Fruit fly (Drosophila melanogaster) whole organism, embryonic: ENCODE results near the gene CG15435.

Source experiments
- Atf3 ChIP-seq: fragments of 200-800 bp; sonication (Bioruptor generic); optimal IDR thresholded peaks from 3 replicates; lab custom pipeline; 2016; ENCODE audit warnings: missing biosample characterization, missing genetic modification characterization
- B-H1 ChIP-seq: fragments of 200-800 bp; sonication (Bioruptor generic); IDR thresholded peaks from 3 replicates; pipeline ENCODE4 v1.3.6; 2022; ENCODE audit warnings: missing biosample characterization, missing genetic modification characterization
- CG10147 ChIP-seq: fragments of 200-800 bp; sonication (Bioruptor generic); optimal IDR thresholded peaks from 2 replicates; lab custom pipeline; 2019; ENCODE audit warnings: missing biosample characterization, mild to moderate bottlenecking, missing genetic modification characterization, moderate library complexity
- CG10267 ChIP-seq: fragments of 200-800 bp; sonication (Bioruptor generic); optimal IDR thresholded peaks from 2 replicates; lab custom pipeline; 2018; ENCODE audit warnings: missing biosample characterization, mild to moderate bottlenecking, missing genetic modification characterization, moderate library complexity
- CG10321 ChIP-seq: fragments of 200-800 bp; sonication (Bioruptor generic); IDR thresholded peaks from 2 replicates; pipeline ENCODE4 v1.3.6; 2022; ENCODE audit warnings: missing biosample characterization, missing genetic modification characterization
- CG11085 ChIP-seq: fragments of 200-800 bp; sonication (Bioruptor generic); IDR thresholded peaks from 2 replicates; pipeline ENCODE4 v1.3.6; 2022; ENCODE audit warnings: missing biosample characterization, missing genetic modification characterization
- CG11398 ChIP-seq: fragments of 200-800 bp; sonication (Bioruptor generic); optimal IDR thresholded peaks from 2 replicates; lab custom pipeline; 2016; ENCODE audit warnings: missing biosample characterization, missing genetic modification characterization
- CG11456 ChIP-seq: fragments of 200-800 bp; sonication (Bioruptor generic); IDR thresholded peaks from 3 replicates; pipeline ENCODE4 v1.3.6; 2022; ENCODE audit warnings: missing biosample characterization, missing genetic modification characterization
- CG12219 ChIP-seq: fragments of 200-800 bp; sonication (Bioruptor generic); optimal IDR thresholded peaks from 3 replicates; lab custom pipeline; 2018; ENCODE audit warnings: missing biosample characterization, mild to moderate bottlenecking, missing genetic modification characterization
- CG13624 ChIP-seq: fragments of 200-800 bp; sonication (Bioruptor generic); optimal IDR thresholded peaks from 2 replicates; lab custom pipeline; 2016; ENCODE audit warnings: missing biosample characterization, missing genetic modification characterization
- CG13775 ChIP-seq: fragments of 200-800 bp; sonication (Bioruptor generic); optimal IDR thresholded peaks from 3 replicates; lab custom pipeline; 2017; ENCODE audit warnings: missing biosample characterization, mild to moderate bottlenecking, missing genetic modification characterization
- CG1602 ChIP-seq: fragments of 200-800 bp; sonication (Bioruptor generic); optimal IDR thresholded peaks from 3 replicates; lab custom pipeline; 2016; ENCODE audit warnings: missing biosample characterization, missing genetic modification characterization
- CG1647 ChIP-seq: fragments of 200-800 bp; sonication (Bioruptor generic); optimal IDR thresholded peaks from 3 replicates; lab custom pipeline; 2016; ENCODE audit warnings: missing biosample characterization, missing genetic modification characterization
- CG17186 ChIP-seq: fragments of 200-800 bp; sonication (Bioruptor generic); optimal IDR thresholded peaks from 3 replicates; lab custom pipeline; 2017; ENCODE audit warnings: missing biosample characterization, missing genetic modification reagents, missing genetic modification characterization
- CG17328 ChIP-seq: fragments of 200-800 bp; sonication (Bioruptor generic); IDR thresholded peaks from 2 replicates; pipeline ENCODE4 v1.3.6; 2022; ENCODE audit warnings: missing biosample characterization, missing genetic modification characterization
- CG17912 ChIP-seq: fragments of 200-800 bp; sonication (Bioruptor generic); optimal IDR thresholded peaks from 2 replicates; lab custom pipeline; 2018; ENCODE audit warnings: missing biosample characterization, mild to moderate bottlenecking, missing genetic modification characterization
- CG2199 ChIP-seq: fragments of 200-800 bp; sonication (Bioruptor generic); IDR thresholded peaks from 3 replicates; pipeline ENCODE4 v1.3.6; 2022; ENCODE audit warnings: missing biosample characterization, missing genetic modification characterization
- CG3838 ChIP-seq: fragments of 200-800 bp; sonication (Bioruptor generic); optimal IDR thresholded peaks from 3 replicates; lab custom pipeline; 2016; ENCODE audit warnings: missing biosample characterization, missing genetic modification characterization
- CG4282 ChIP-seq: fragments of 200-800 bp; sonication (Bioruptor generic); optimal IDR thresholded peaks from 2 replicates; lab custom pipeline; 2016; ENCODE audit warnings: missing biosample characterization, missing genetic modification characterization
- CG6254 ChIP-seq: fragments of 200-800 bp; sonication (Bioruptor generic); optimal IDR thresholded peaks from 3 replicates; lab custom pipeline; 2017; ENCODE audit warnings: mild to moderate bottlenecking, missing biosample characterization, missing genetic modification reagents, missing genetic modification characterization
- CG7987 ChIP-seq: fragments of 200-800 bp; sonication (Bioruptor generic); optimal IDR thresholded peaks from 2 replicates; lab custom pipeline; 2018; ENCODE audit warnings: missing biosample characterization, mild to moderate bottlenecking, missing genetic modification characterization, moderate library complexity
- CG8388 ChIP-seq: fragments of 200-800 bp; sonication (Bioruptor generic); optimal IDR thresholded peaks from 2 replicates; lab custom pipeline; 2019; ENCODE audit warnings: missing biosample characterization, mild to moderate bottlenecking, missing genetic modification characterization, moderate library complexity
- CG9797 ChIP-seq: fragments of 200-800 bp; sonication (Bioruptor generic); optimal IDR thresholded peaks from 3 replicates; lab custom pipeline; 2018; ENCODE audit warnings: missing biosample characterization, mild to moderate bottlenecking, missing genetic modification characterization
- CG9876 ChIP-seq: fragments of 200-800 bp; sonication (Bioruptor generic); optimal IDR thresholded peaks from 2 replicates; lab custom pipeline; 2016; ENCODE audit warnings: missing biosample characterization, missing genetic modification characterization
- Dad ChIP-seq: fragments of 200-800 bp; sonication (Bioruptor generic); optimal IDR thresholded peaks from 3 replicates; lab custom pipeline; 2016; ENCODE audit warnings: missing biosample characterization, missing genetic modification characterization
- Ets65A ChIP-seq: fragments of 200-800 bp; sonication (Bioruptor generic); peaks from one replicate; lab custom pipeline; 2016; ENCODE audit warnings: missing biosample characterization, missing genetic modification characterization
- HLH3B ChIP-seq: fragments of 200-800 bp; sonication (Bioruptor generic); IDR thresholded peaks from 2 replicates; pipeline ENCODE4 v1.3.6; 2022; ENCODE audit warnings: missing biosample characterization, missing genetic modification characterization
- Hmx ChIP-seq: fragments of 200-800 bp; sonication (Bioruptor generic); optimal IDR thresholded peaks from 2 replicates; lab custom pipeline; 2016; ENCODE audit warnings: missing biosample characterization, missing genetic modification characterization
- Hsf ChIP-seq: fragments of 200-800 bp; sonication (Bioruptor generic); optimal IDR thresholded peaks from 3 replicates; lab custom pipeline; 2016; ENCODE audit warnings: missing biosample characterization, missing genetic modification characterization
- Lim3 ChIP-seq: fragments of 200-800 bp; sonication (Bioruptor generic); IDR thresholded peaks from 2 replicates; pipeline ENCODE4 v1.3.6; 2022; ENCODE audit warnings: missing biosample characterization, missing genetic modification characterization
- Myb ChIP-seq: fragments of 200-800 bp; sonication (Bioruptor generic); optimal IDR thresholded peaks from 2 replicates; lab custom pipeline; 2016; ENCODE audit warnings: missing biosample characterization, missing genetic modification characterization
- NC2α ChIP-seq: fragments of 200-800 bp; sonication (Bioruptor generic); optimal IDR thresholded peaks from 2 replicates; lab custom pipeline; 2016; ENCODE audit warnings: missing biosample characterization, missing genetic modification characterization
- Rfx ChIP-seq: fragments of 200-800 bp; sonication (Bioruptor generic); IDR thresholded peaks from 2 replicates; pipeline ENCODE4 v1.3.6; 2022; ENCODE audit warnings: missing biosample characterization, missing genetic modification characterization
- ash1 ChIP-seq: fragments of 200-800 bp; sonication (Bioruptor generic); optimal IDR thresholded peaks from 2 replicates; lab custom pipeline; 2018; ENCODE audit warnings: missing biosample characterization, mild to moderate bottlenecking, missing genetic modification characterization
- ewg ChIP-seq: fragments of 200-800 bp; sonication (Bioruptor generic); optimal IDR thresholded peaks from 3 replicates; lab custom pipeline; 2017; ENCODE audit warnings: mild to moderate bottlenecking, missing biosample characterization, missing genetic modification reagents, missing genetic modification characterization
- eyg ChIP-seq: fragments of 200-800 bp; sonication (Bioruptor generic); optimal IDR thresholded peaks from 3 replicates; lab custom pipeline; 2016; ENCODE audit warnings: missing biosample characterization, missing genetic modification characterization
- fu2 ChIP-seq: fragments of 200-800 bp; sonication (Bioruptor generic); optimal IDR thresholded peaks from 2 replicates; lab custom pipeline; 2016; ENCODE audit warnings: missing biosample characterization, missing genetic modification characterization
- gcm ChIP-seq: fragments of 200-800 bp; sonication (Bioruptor generic); optimal IDR thresholded peaks from 2 replicates; lab custom pipeline; 2019; ENCODE audit warnings: missing biosample characterization, mild to moderate bottlenecking, missing genetic modification characterization, moderate library complexity
- gsb-n ChIP-seq: fragments of 200-800 bp; sonication (Bioruptor generic); optimal IDR thresholded peaks from 3 replicates; lab custom pipeline; 2018; ENCODE audit warnings: missing biosample characterization, mild to moderate bottlenecking, missing genetic modification characterization
- gt ChIP-seq: fragments of 200-800 bp; sonication (Bioruptor generic); IDR thresholded peaks from 2 replicates; pipeline ENCODE4 v1.3.6; 2022; ENCODE audit warnings: missing biosample characterization, missing genetic modification characterization
- kay ChIP-seq: fragments of 200-800 bp; sonication (Bioruptor generic); optimal IDR thresholded peaks from 2 replicates; lab custom pipeline; 2016; ENCODE audit warnings: missing biosample characterization, missing genetic modification characterization
- lbe ChIP-seq: fragments of 200-800 bp; sonication (Bioruptor generic); optimal IDR thresholded peaks from 2 replicates; lab custom pipeline; 2016; ENCODE audit warnings: missing biosample characterization, mild to moderate bottlenecking, missing genetic modification characterization
- mam ChIP-seq: fragments of 200-800 bp; sonication (Bioruptor generic); optimal IDR thresholded peaks from 3 replicates; lab custom pipeline; 2016; ENCODE audit warnings: missing biosample characterization, missing genetic modification characterization
- pan ChIP-seq, 4 experiments: fragments of >200 bp in 3 of 4; fragments of 200-800 bp in 1 of 4; sonication (Bioruptor generic) in 1 of 4; optimal IDR thresholded peaks in 3 of 4; IDR thresholded peaks in 1 of 4; 2 replicates each; pipeline versions ENCODE4 v1.3.6 to Lab custom; 2017 to 2022; ENCODE audit warnings: missing biosample characterization in 2 of 4, missing genetic modification characterization in 2 of 4, mixed read lengths in 1 of 4
- sc ChIP-seq, 3 experiments: fragments of >200 bp in 2 of 3; fragments of 200-800 bp in 1 of 3; sonication (Bioruptor generic) in 1 of 3; optimal IDR thresholded peaks; 2 replicates in 2 of 3; 3 replicates in 1 of 3; lab custom pipeline; 2017; ENCODE audit warnings: mild to moderate bottlenecking in 1 of 3, missing biosample characterization in 1 of 3, missing genetic modification characterization in 1 of 3, missing genetic modification reagents in 1 of 3
- shn ChIP-seq: fragments of 200-800 bp; sonication (Bioruptor generic); optimal IDR thresholded peaks from 3 replicates; lab custom pipeline; 2016; ENCODE audit warnings: missing biosample characterization, missing genetic modification characterization
- stc ChIP-seq: fragments of 200-800 bp; sonication (Bioruptor generic); IDR thresholded peaks from 2 replicates; pipeline ENCODE4 v1.3.6; 2022; ENCODE audit warnings: missing biosample characterization, missing genetic modification characterization
- ttk ChIP-seq: fragments of 200-800 bp; sonication (Bioruptor generic); IDR thresholded peaks from 2 replicates; pipeline ENCODE4 v2.1.2; 2022; ENCODE audit warnings: missing biosample characterization, missing genetic modification characterization
- vvl ChIP-seq: fragments of 200-800 bp; sonication (Bioruptor generic); IDR thresholded peaks from 2 replicates; pipeline ENCODE4 v1.3.6; 2022; ENCODE audit warnings: missing biosample characterization, missing genetic modification characterization
- wor ChIP-seq: fragments of 200-800 bp; sonication (Bioruptor generic); IDR thresholded peaks from 2 replicates; pipeline ENCODE4 v1.3.6; 2022; ENCODE audit warnings: missing biosample characterization, missing genetic modification characterization
- yki ChIP-seq: fragments of >200 bp; optimal IDR thresholded peaks from 3 replicates; lab custom pipeline; 2018
- zen ChIP-seq: fragments of 200-800 bp; sonication (Bioruptor generic); optimal IDR thresholded peaks from 3 replicates; lab custom pipeline; 2018; ENCODE audit warnings: missing biosample characterization, mild to moderate bottlenecking, missing genetic modification characterization, moderate library complexity

CG15435 gene

DNA sequence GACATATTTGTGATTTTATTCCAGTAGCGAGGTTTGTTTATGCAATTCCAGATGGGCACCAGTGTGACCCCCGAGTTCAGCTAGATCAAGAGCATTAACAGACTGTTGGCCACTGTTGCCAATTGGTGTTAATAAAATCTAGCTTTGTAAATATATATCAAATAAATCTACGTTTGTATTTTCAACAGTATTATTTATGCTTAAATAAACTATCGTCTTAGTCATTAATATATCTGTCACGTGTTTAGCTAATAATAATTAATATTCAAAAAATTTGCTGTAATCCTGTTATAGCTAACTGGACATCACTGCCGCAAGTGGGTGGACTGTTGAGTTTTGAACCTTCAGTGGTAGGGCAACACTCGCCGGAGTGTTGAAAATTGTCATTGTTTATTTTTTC lies at the start of gene CG15435, which contains the start of gene mRpL27 (continued):
- TF ChIP-seq CG11456 (GFP tag; lab: Robert Waterston, UW): no peak
- TF ChIP-seq B-H1 (GFP tag; lab: Robert Waterston, UW): no peak
- no peak for TF ChIP-seq CG1602
- peak; percentile 8 for TF ChIP-seq CG9797 (GFP tag; lab: Kevin White, UChicago)
- no peak for TF ChIP-seq fu2 (GFP tag; lab: Kevin White, UChicago)
- 0 out of 2 replicates have a peak, but pooled peaks have one; percentile 17 for TF ChIP-seq CG17328 (GFP tag; lab: Robert Waterston, UW)
- no peak for TF ChIP-seq wor (GFP tag; lab: Robert Waterston, UW)
- peak; percentile 2 for TF ChIP-seq CG12219
- TF ChIP-seq CG10147 (GFP tag; lab: Kevin White, UChicago): peak; percentile 54
- no peak for TF ChIP-seq Rfx (GFP tag; lab: Robert Waterston, UW)
- TF ChIP-seq Hsf (GFP tag; lab: Kevin White, UChicago): peak; percentile 63
- TF ChIP-seq CG1647: no peak
- TF ChIP-seq CG4282: no peak
- TF ChIP-seq CG8388 (GFP tag; lab: Kevin White, UChicago): no peak
- TF ChIP-seq mam (GFP tag; lab: Kevin White, UChicago): peak; percentile 18
- TF ChIP-seq Ets65A (GFP tag; lab: Kevin White, UChicago): peak; percentile 86
- TF ChIP-seq CG6254: no peak
- no peak for TF ChIP-seq CG9876
- TF ChIP-seq CG10267 (tag; lab: Kevin White, UChicago): peak; percentile 82
- peak; percentile 27 for TF ChIP-seq CG17912 (GFP tag; lab: Kevin White, UChicago)
- no peak for TF ChIP-seq HLH3B (GFP tag; lab: Robert Waterston, UW)
- TF ChIP-seq Lim3 (GFP tag; lab: Robert Waterston, UW): no peak
- no peak for TF ChIP-seq CG10321 (GFP tag; lab: Robert Waterston, UW)
- no peak for TF ChIP-seq shn
- TF ChIP-seq zen (tag; lab: Kevin White, UChicago): peak; percentile 56
- TF ChIP-seq lbe (GFP tag; lab: Kevin White, UChicago): no peak
- no peak for TF ChIP-seq ttk
- no peak for TF ChIP-seq ash1
- TF ChIP-seq ewg: peak; percentile 24
- peak; percentile 62 for TF ChIP-seq vvl (GFP tag; lab: Robert Waterston, UW)
- TF ChIP-seq gt (GFP tag; lab: Robert Waterston, UW): no peak
- TF ChIP-seq CG7987: no peak
- no peak for TF ChIP-seq pan (optimal IDR thresholded peaks at IDR 0.05; lab: Kevin White, UChicago)
- TF ChIP-seq pan (GFP tag; optimal IDR thresholded peaks at IDR 0.05 in 1 of 2, IDR thresholded peaks at IDR 0.05 in 1 of 2): peak in 1 of 2 experiments; percentile 20
- TF ChIP-seq NC2α (GFP tag; lab: Kevin White, UChicago): no peak
- no peak for TF ChIP-seq kay (GFP tag; lab: Kevin White, UChicago)
- TF ChIP-seq Myb (GFP tag; lab: Kevin White, UChicago): peak; percentile 50
- TF ChIP-seq eyg (GFP tag; lab: Kevin White, UChicago): no peak
- TF ChIP-seq gsb-n: peak; percentile 29
- TF ChIP-seq yki: no peak
- TF ChIP-seq CG17186: no peak
- TF ChIP-seq CG11398: no peak
- no peak for TF ChIP-seq gcm (GFP tag; lab: Kevin White, UChicago)
- no peak for TF ChIP-seq Hmx (GFP tag; lab: Kevin White, UChicago)
- peak; percentile 19 for TF ChIP-seq CG13775 (GFP tag; lab: Kevin White, UChicago)
- TF ChIP-seq Dad: no peak
- TF ChIP-seq stc (GFP tag; lab: Robert Waterston, UW): no peak
- TF ChIP-seq sc (optimal IDR thresholded peaks at IDR 0.05; lab: Kevin White, UChicago): no peak
- TF ChIP-seq sc (GFP tag; optimal IDR thresholded peaks at IDR 0.05; lab: Kevin White, UChicago): peak; percentile 7
- TF ChIP-seq CG13624 (GFP tag; lab: Kevin White, UChicago): no peak
- TF ChIP-seq CG2199 (GFP tag; lab: Robert Waterston, UW): no peak
- no peak for TF ChIP-seq CG3838 (GFP tag; lab: Kevin White, UChicago)
- no peak for TF ChIP-seq Atf3 (GFP tag; lab: Kevin White, UChicago)
- no peak for TF ChIP-seq CG11085 (GFP tag; lab: Robert Waterston, UW)
